Fruit fly (Drosophila melanogaster) whole organism, embryonic: Measurements from ENCODE around the gene CG14340.
A peak's percentile ranks its signal among the peaks of the same experiment; 100 is the strongest.

Source experiments
- Antp ChIP-seq: fragments of 200-800 bp; sonication (Bioruptor generic); optimal IDR thresholded peaks from 3 replicates; lab custom pipeline; 2016; ENCODE audit warnings: missing biosample characterization, missing genetic modification characterization
- Atf6 ChIP-seq: fragments of 200-800 bp; sonication (Bioruptor generic); IDR thresholded peaks from 2 replicates; pipeline ENCODE4 v1.3.6; 2022; ENCODE audit warnings: missing biosample characterization, missing genetic modification characterization
- CG1024 ChIP-seq: fragments of 200-800 bp; sonication (Bioruptor generic); IDR thresholded peaks from 2 replicates; pipeline ENCODE4 v1.3.6; 2022; ENCODE audit warnings: missing biosample characterization, missing genetic modification characterization
- CG10274 ChIP-seq: fragments of 200-800 bp; sonication (Bioruptor generic); optimal IDR thresholded peaks from 3 replicates; lab custom pipeline; 2017; ENCODE audit warnings: missing biosample characterization, mild to moderate bottlenecking, missing genetic modification characterization
- CG10543 ChIP-seq: fragments of 200-800 bp; sonication (Bioruptor generic); optimal IDR thresholded peaks from 3 replicates; lab custom pipeline; 2017; ENCODE audit warnings: missing biosample characterization, mild to moderate bottlenecking, missing genetic modification characterization, moderate library complexity
- CG10565 ChIP-seq: fragments of 200-800 bp; sonication (Bioruptor generic); optimal IDR thresholded peaks from 3 replicates; lab custom pipeline; 2016; ENCODE audit warnings: missing biosample characterization, mild to moderate bottlenecking, missing genetic modification characterization
- CG10654 ChIP-seq: fragments of 200-800 bp; sonication (Bioruptor generic); optimal IDR thresholded peaks from 2 replicates; lab custom pipeline; 2016; ENCODE audit warnings: missing biosample characterization, missing genetic modification characterization
- CG12104 ChIP-seq: fragments of 200-800 bp; sonication (Bioruptor generic); optimal IDR thresholded peaks from 3 replicates; lab custom pipeline; 2016; ENCODE audit warnings: missing biosample characterization, missing genetic modification characterization
- CG12299 ChIP-seq: fragments of 200-800 bp; sonication (Bioruptor generic); optimal IDR thresholded peaks from 2 replicates; lab custom pipeline; 2018; ENCODE audit warnings: missing biosample characterization, mild to moderate bottlenecking, missing genetic modification characterization
- CG14014 ChIP-seq: fragments of 200-800 bp; sonication (Bioruptor generic); IDR thresholded peaks from 2 replicates; pipeline ENCODE4 v1.3.6; 2022; ENCODE audit warnings: missing biosample characterization, missing genetic modification characterization
- CG14050 ChIP-seq: fragments of 200-800 bp; sonication (Bioruptor generic); IDR thresholded peaks from 3 replicates; pipeline ENCODE4 v1.3.6; 2022; ENCODE audit warnings: missing biosample characterization, missing genetic modification characterization
- CG15479 ChIP-seq: fragments of 200-800 bp; sonication (Bioruptor generic); optimal IDR thresholded peaks from 3 replicates; lab custom pipeline; 2019; ENCODE audit warnings: missing biosample characterization, mild to moderate bottlenecking, missing genetic modification characterization, moderate library complexity
- CG17385 ChIP-seq: fragments of 200-800 bp; sonication (Bioruptor generic); optimal IDR thresholded peaks from 3 replicates; lab custom pipeline; 2018; ENCODE audit warnings: missing biosample characterization, mild to moderate bottlenecking, missing genetic modification characterization
- CG17829 ChIP-seq: fragments of 200-800 bp; optimal IDR thresholded peaks from 2 replicates; lab custom pipeline; 2019; ENCODE audit warnings: missing biosample characterization, mild to moderate bottlenecking, missing genetic modification characterization, moderate library complexity
- CG2712 ChIP-seq: fragments of 200-800 bp; optimal IDR thresholded peaks from 3 replicates; lab custom pipeline; 2019; ENCODE audit warnings: missing biosample characterization, mild to moderate bottlenecking, missing genetic modification characterization, moderate library complexity
- CG31441 ChIP-seq: fragments of 200-800 bp; sonication (Bioruptor generic); IDR thresholded peaks from 2 replicates; pipeline ENCODE4 v1.3.6; 2022; ENCODE audit warnings: missing biosample characterization, missing genetic modification characterization
- CG33213 ChIP-seq: fragments of 200-800 bp; sonication (Bioruptor generic); optimal IDR thresholded peaks from 3 replicates; lab custom pipeline; 2016; ENCODE audit warnings: missing biosample characterization, missing genetic modification characterization
- CG4360 ChIP-seq: fragments of 200-800 bp; sonication (Bioruptor generic); IDR thresholded peaks from 2 replicates; pipeline ENCODE4 v1.3.6; 2022; ENCODE audit warnings: missing biosample characterization, missing genetic modification characterization
- CG4404 ChIP-seq: fragments of 200-800 bp; sonication (Bioruptor generic); IDR thresholded peaks from 2 replicates; pipeline ENCODE4 v1.3.6; 2022; ENCODE audit warnings: missing biosample characterization, missing genetic modification characterization
- CG7928 ChIP-seq: fragments of 200-800 bp; sonication (Bioruptor generic); optimal IDR thresholded peaks from 2 replicates; lab custom pipeline; 2017; ENCODE audit warnings: missing biosample characterization, mild to moderate bottlenecking, missing genetic modification characterization
- CG9215 ChIP-seq: fragments of 200-800 bp; sonication (Bioruptor generic); IDR thresholded peaks from 2 replicates; pipeline ENCODE4 v1.3.6; 2022; ENCODE audit warnings: missing biosample characterization, missing genetic modification characterization
- CG9437 ChIP-seq: fragments of 200-800 bp; sonication (Bioruptor generic); optimal IDR thresholded peaks from 2 replicates; lab custom pipeline; 2018; ENCODE audit warnings: missing biosample characterization, mild to moderate bottlenecking, missing genetic modification characterization
- CG9609 ChIP-seq: fragments of 200-800 bp; sonication (Bioruptor generic); optimal IDR thresholded peaks from 3 replicates; lab custom pipeline; 2016; ENCODE audit warnings: missing biosample characterization, missing genetic modification characterization
- Dll ChIP-seq: fragments of 200-800 bp; sonication (Bioruptor generic); IDR thresholded peaks from 4 replicates; pipeline ENCODE4 v1.3.6; 2022; ENCODE audit warnings: missing biosample characterization, missing genetic modification characterization; ENCODE audit not compliant: partially characterized antibody
- E2f2 ChIP-seq: fragments of 200-800 bp; sonication (Bioruptor generic); IDR thresholded peaks from 2 replicates; pipeline ENCODE4 v1.3.6; 2022; ENCODE audit warnings: missing biosample characterization, missing genetic modification characterization
- Fer1 ChIP-seq: fragments of 200-800 bp; sonication (Bioruptor generic); optimal IDR thresholded peaks from 2 replicates; lab custom pipeline; 2017; ENCODE audit warnings: missing biosample characterization, mild to moderate bottlenecking, missing genetic modification characterization
- Fer3 ChIP-seq: fragments of 200-800 bp; sonication (Bioruptor generic); optimal IDR thresholded peaks from 2 replicates; lab custom pipeline; 2018; ENCODE audit warnings: missing biosample characterization, mild to moderate bottlenecking, missing genetic modification characterization, moderate library complexity
- Gsc ChIP-seq: fragments of 200-800 bp; sonication (Bioruptor generic); IDR thresholded peaks from 2 replicates; pipeline ENCODE4 v1.3.6; 2022; ENCODE audit warnings: missing biosample characterization, missing genetic modification characterization
- Gug ChIP-seq: fragments of 200-800 bp; sonication (Bioruptor generic); IDR thresholded peaks from 4 replicates; pipeline ENCODE4 v1.3.6; 2022; ENCODE audit warnings: missing biosample characterization, missing genetic modification characterization
- Hey ChIP-seq: fragments of 200-800 bp; sonication (Bioruptor generic); optimal IDR thresholded peaks from 3 replicates; lab custom pipeline; 2018; ENCODE audit warnings: missing biosample characterization, mild to moderate bottlenecking, missing genetic modification characterization
- HmgD ChIP-seq: fragments of 200-800 bp; sonication (Bioruptor generic); optimal IDR thresholded peaks from 3 replicates; lab custom pipeline; 2016; ENCODE audit warnings: missing biosample characterization, missing genetic modification characterization
- Jarid2 ChIP-seq: fragments of 200-800 bp; sonication (Bioruptor generic); optimal IDR thresholded peaks from 3 replicates; lab custom pipeline; 2017; ENCODE audit warnings: mild to moderate bottlenecking, missing biosample characterization, missing genetic modification reagents, missing genetic modification characterization
- Kr ChIP-seq: fragments of 200-800 bp; sonication (Bioruptor generic); optimal IDR thresholded peaks from 2 replicates; lab custom pipeline; 2017; ENCODE audit warnings: missing biosample characterization, mild to moderate bottlenecking, missing genetic modification characterization
- Nf-YC ChIP-seq: fragments of 200-800 bp; optimal IDR thresholded peaks from 3 replicates; lab custom pipeline; 2019; ENCODE audit warnings: missing biosample characterization, mild to moderate bottlenecking, missing genetic modification characterization, moderate library complexity
- Oaz ChIP-seq: fragments of 200-800 bp; sonication (Bioruptor generic); IDR thresholded peaks from 2 replicates; pipeline ENCODE4 v1.3.6; 2022; ENCODE audit warnings: missing biosample characterization, missing genetic modification characterization
- Sin3A ChIP-seq: fragments of >200 bp; optimal IDR thresholded peaks from 2 replicates; lab custom pipeline; 2018
- Sry-δ ChIP-seq: fragments of 200-800 bp; sonication (Bioruptor generic); optimal IDR thresholded peaks from 2 replicates; lab custom pipeline; 2016; ENCODE audit warnings: missing biosample characterization, missing genetic modification characterization
- da ChIP-seq: fragments of 200-800 bp; sonication (Bioruptor generic); optimal IDR thresholded peaks from 2 replicates; lab custom pipeline; 2016; ENCODE audit warnings: missing biosample characterization, missing genetic modification characterization
- dimm ChIP-seq: fragments of 200-800 bp; sonication (Bioruptor generic); IDR thresholded peaks from 2 replicates; pipeline ENCODE4 v1.3.6; 2022; ENCODE audit warnings: missing biosample characterization, missing genetic modification characterization
- emc ChIP-seq: fragments of 200-800 bp; sonication (Bioruptor generic); optimal IDR thresholded peaks from 2 replicates; lab custom pipeline; 2016; ENCODE audit warnings: missing biosample characterization, missing genetic modification characterization
- exex ChIP-seq: fragments of 200-800 bp; sonication (Bioruptor generic); optimal IDR thresholded peaks from 4 replicates; lab custom pipeline; 2018; ENCODE audit warnings: missing biosample characterization, mild to moderate bottlenecking, missing genetic modification characterization, moderate library complexity
- jing ChIP-seq: fragments of 200-800 bp; sonication (Bioruptor generic); optimal IDR thresholded peaks from 2 replicates; lab custom pipeline; 2018; ENCODE audit warnings: missing biosample characterization, mild to moderate bottlenecking, missing genetic modification characterization
- pfk ChIP-seq: fragments of 200-800 bp; sonication (Bioruptor generic); optimal IDR thresholded peaks from 2 replicates; lab custom pipeline; 2018; ENCODE audit warnings: missing biosample characterization, mild to moderate bottlenecking, missing genetic modification characterization, moderate library complexity
- sna ChIP-seq: fragments of 200-800 bp; sonication (Bioruptor generic); IDR thresholded peaks from 2 replicates; pipeline ENCODE4 v1.3.6; 2022; ENCODE audit warnings: missing biosample characterization, missing genetic modification characterization; ENCODE audit not compliant: partially characterized antibody
- ssp ChIP-seq: fragments of 200-800 bp; sonication (Bioruptor generic); IDR thresholded peaks from 2 replicates; pipeline ENCODE4 v1.3.6; 2022; ENCODE audit warnings: missing biosample characterization, missing genetic modification characterization
- tna ChIP-seq: fragments of 200-800 bp; sonication (Bioruptor generic); IDR thresholded peaks from 2 replicates; pipeline ENCODE4 v1.3.6; 2022; ENCODE audit warnings: missing biosample characterization, missing genetic modification characterization; ENCODE audit not compliant: partially characterized antibody
- trem ChIP-seq: fragments of 200-800 bp; optimal IDR thresholded peaks from 3 replicates; lab custom pipeline; 2019; ENCODE audit warnings: missing biosample characterization, mild to moderate bottlenecking, missing genetic modification characterization, moderate library complexity
- tup ChIP-seq: fragments of 200-800 bp; sonication (Bioruptor generic); optimal IDR thresholded peaks from 2 replicates; lab custom pipeline; 2016; ENCODE audit warnings: missing biosample characterization, mild to moderate bottlenecking, missing genetic modification characterization, moderate library complexity
- vvl ChIP-seq: fragments of 200-800 bp; sonication (Bioruptor generic); IDR thresholded peaks from 2 replicates; pipeline ENCODE4 v1.3.6; 2022; ENCODE audit warnings: missing biosample characterization, missing genetic modification characterization
- yki ChIP-seq: fragments of >200 bp; optimal IDR thresholded peaks from 3 replicates; lab custom pipeline; 2018
- zen2 ChIP-seq: fragments of 200-800 bp; sonication (Bioruptor generic); IDR thresholded peaks from 3 replicates; pipeline ENCODE4 v1.3.6; 2022; ENCODE audit warnings: missing biosample characterization, missing genetic modification characterization; ENCODE audit not compliant: partially characterized antibody

CG14340 gene

DNA sequence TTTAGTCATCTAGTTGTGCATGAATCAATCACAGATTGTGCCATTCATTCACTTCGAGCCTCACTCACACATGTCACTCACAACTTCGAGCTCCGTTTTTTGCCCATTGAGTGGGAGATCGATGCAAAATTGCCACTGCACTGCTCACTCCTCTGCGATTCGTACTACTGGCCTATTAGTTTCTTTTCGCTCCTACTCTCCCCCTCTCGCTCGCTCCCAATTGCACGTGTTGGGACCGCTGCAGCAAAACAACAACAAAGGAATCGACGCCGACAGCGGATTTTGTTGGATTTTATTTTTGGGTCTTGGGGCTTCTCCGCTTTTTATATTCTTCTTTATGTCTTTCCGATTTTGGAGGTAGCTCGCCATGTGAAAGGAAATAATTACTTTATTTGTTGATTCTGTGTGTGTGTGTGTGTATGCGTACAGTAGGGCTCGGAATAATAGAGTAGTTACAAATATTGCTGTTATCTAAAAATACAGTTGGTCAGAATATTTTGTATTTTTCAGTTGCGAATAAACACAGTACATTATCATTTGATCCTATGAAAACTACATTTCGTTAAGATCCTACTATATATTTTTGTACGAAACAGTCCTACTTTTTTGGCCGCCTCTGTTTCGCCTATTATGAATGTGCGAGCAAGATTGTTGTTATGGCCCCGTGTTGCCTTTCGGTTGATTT, 38.4 kb upstream of the CG14340 start (continued):
- TF ChIP-seq Atf6 (GFP tag; lab: Robert Waterston, UW) (peak; percentile 70), tna (no peak), Jarid2 (GFP tag; lab: Kevin White, UChicago) (peak; percentile 42), CG12299 (peak; percentile 71), tup (no peak), CG14014 (GFP tag; lab: Robert Waterston, UW) (peak; percentile 69), Nf-YC (tag; lab: Kevin White, UChicago) (peak; percentile 25), CG4360 (peak; percentile 79), E2f2 (GFP tag; lab: Robert Waterston, UW) (peak; percentile 50; the same call in 1 of the 2 replicates), CG31441 (GFP tag; lab: Robert Waterston, UW) (peak; percentile 94), CG10565 (no peak), Kr (no peak), yki (lab: Kevin White, UChicago) (no peak), CG17385 (peak; percentile 76), CG10274 (peak; percentile 31), CG9609 (GFP tag; lab: Kevin White, UChicago) (peak; percentile 46), emc (no peak), dimm (GFP tag; lab: Robert Waterston, UW) (0 out of 2 replicates have a peak, but pooled peaks have one; percentile 8), Gsc (GFP tag; lab: Robert Waterston, UW) (peak; percentile 38; the same call in 1 of the 2 replicates), CG15479 (no peak), CG10543 (GFP tag; lab: Kevin White, UChicago) (peak; percentile 36), Hey (no peak), da (GFP tag; lab: Kevin White, UChicago) (no peak), Gug (GFP tag; lab: Robert Waterston, UW) (peak; percentile 42; the same call in 1 of the 4 replicates), Sin3A (lab: Kevin White, UChicago) (no peak), CG10654 (GFP tag; lab: Kevin White, UChicago) (peak; percentile 44), vvl (peak; percentile 88), exex (peak; percentile 0), CG9215 (GFP tag; lab: Robert Waterston, UW) (peak; percentile 53), Fer3 (tag; lab: Kevin White, UChicago) (peak; percentile 76), CG1024 (peak; percentile 40; the same call in 1 of the 2 replicates), CG7928 (GFP tag; lab: Kevin White, UChicago) (no peak), Fer1 (GFP tag; lab: Kevin White, UChicago) (peak; percentile 73), CG17829 (tag; lab: Kevin White, UChicago) (peak; percentile 90), sna (GFP tag; lab: Robert Waterston, UW) (no peak), CG4404 (GFP tag; lab: Robert Waterston, UW) (no peak), Sry-δ (GFP tag; lab: Kevin White, UChicago) (peak; percentile 35), CG33213 (GFP tag; lab: Kevin White, UChicago) (peak; percentile 42), zen2 (GFP tag; lab: Robert Waterston, UW) (no peak), ssp (GFP tag; lab: Robert Waterston, UW) (peak; percentile 54), CG12104 (GFP tag; lab: Kevin White, UChicago) (peak; percentile 42), CG14050 (GFP tag; lab: Robert Waterston, UW) (peak; percentile 61), CG9437 (GFP tag; lab: Kevin White, UChicago) (peak; percentile 74), HmgD (GFP tag; lab: Kevin White, UChicago) (no peak), jing (GFP tag; lab: Kevin White, UChicago) (peak; percentile 77), trem (tag; lab: Kevin White, UChicago) (peak; percentile 82), Dll (no peak), pfk (GFP tag; lab: Kevin White, UChicago) (no peak), Oaz (GFP tag; lab: Robert Waterston, UW) (no peak), Antp (GFP tag; lab: Kevin White, UChicago) (peak; percentile 66), CG2712 (peak; percentile 93)
